Worm (Caenorhabditis elegans): ENCODE results near the gene Y48B6A.5.
"Not testable (repeated sequence)": the region's sequence is repeated elsewhere in the genome, so short reads cannot be mapped to it uniquely, and the experiment has no call there.

The Y48B6A.5 gene

ce11 chrII:14154357-14154756 lies 20.6 kb downstream of the Y48B6A.5 start, which contains the start of gene Y48B6A.1:
Y48B6A.1 (minus strand) TSS chrII:14154373.
- TF ChIP-seq unc-62 (GFP tag; optimal IDR thresholded peaks at IDR 0.05): no peak

- TF ChIP-seq unc-62 (GFP tag; optimal IDR thresholded peaks at IDR 0.05): no peak
These were observed 22.7 kb downstream of the Y48B6A.5 start for ce11 chrII:14152274-14152673.

- TF ChIP-seq unc-62 (GFP tag; optimal IDR thresholded peaks at IDR 0.05): no peak
These were observed 25.0 kb downstream of the Y48B6A.5 start, which contains the start of gene W03H9.1 for ce11 chrII:14150031-14150430. W03H9.1 (minus strand) TSS chrII:14150131.

- TF ChIP-seq unc-62 (GFP tag; optimal IDR thresholded peaks at IDR 0.05): no peak
These were observed 31.1 kb downstream of the Y48B6A.5 start, which contains the start of gene W03H9.2 for ce11 chrII:14143838-14144268. W03H9.2 (minus strand) TSS chrII:14143869.

ce11 chrII:14142098-14142554 lies 32.9 kb downstream of the Y48B6A.5 start, which contains the start of gene cacn-1:
cacn-1 (minus strand) TSS chrII:14142148.
- TF ChIP-seq unc-62 (GFP tag; optimal IDR thresholded peaks at IDR 0.05): not testable (repeated sequence)

- no peak for TF ChIP-seq unc-62 (GFP tag; optimal IDR thresholded peaks at IDR 0.05)
These were observed 36.1 kb downstream of the Y48B6A.5 start for ce11 chrII:14138849-14139419.

ce11 chrII:14137538-14137937 lies 37.5 kb downstream of the Y48B6A.5 start, which contains the start of gene K09E4.1:
K09E4.1 (plus strand) TSS chrII:14137838.
- TF ChIP-seq unc-62 (GFP tag; optimal IDR thresholded peaks at IDR 0.05): no peak

ce11 chrII:14136302-14136701 lies 38.7 kb downstream of the Y48B6A.5 start:
- no peak for TF ChIP-seq unc-62 (GFP tag; optimal IDR thresholded peaks at IDR 0.05)

- TF ChIP-seq unc-62 (GFP tag; optimal IDR thresholded peaks at IDR 0.05): no peak
These were observed 42.3 kb downstream of the Y48B6A.5 start, which contains the start of gene algn-3 for ce11 chrII:14132733-14133132. algn-3 (minus strand) TSS chrII:14132833.

ce11 chrII:14129191-14129590 lies 45.8 kb downstream of the Y48B6A.5 start:
- TF ChIP-seq unc-62 (GFP tag; optimal IDR thresholded peaks at IDR 0.05): no peak

ce11 chrII:14126841-14127240 lies 48.2 kb downstream of the Y48B6A.5 start, which contains the start of gene K09E4.3:
K09E4.3 (minus strand) TSS chrII:14126941.
- no peak for TF ChIP-seq unc-62 (GFP tag; optimal IDR thresholded peaks at IDR 0.05)

Measured in whole organism, dauer.